Fruit fly (Drosophila melanogaster): Measurements from ENCODE around the gene CG31038.

Gene CG31038

DNA sequence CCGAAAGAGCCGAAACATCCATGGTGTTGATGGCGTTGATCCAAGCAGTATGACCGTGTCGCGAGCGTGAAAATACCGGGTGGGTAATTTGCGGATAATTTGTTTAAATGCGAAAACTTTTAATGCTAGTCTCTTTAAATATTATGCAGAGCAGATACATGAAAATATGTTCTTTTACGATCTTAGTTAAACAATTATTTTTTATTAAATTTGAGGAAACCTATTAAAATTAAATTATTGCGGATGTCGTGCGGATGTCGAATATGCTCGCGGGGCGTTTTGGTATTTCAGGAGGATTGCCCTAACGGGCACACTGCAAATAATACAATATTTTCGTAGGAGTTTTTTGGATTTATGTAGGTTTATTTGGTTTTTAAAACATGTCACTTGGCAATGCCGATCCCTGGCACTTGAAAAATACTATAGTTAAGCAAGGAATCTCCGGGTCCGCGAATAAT is 56.2 kb downstream of the CG31038 start, which contains the start of the genes Cog7, CG42557 and CG42558:
Cog7 (minus strand) TSS at position 51 of the 458 bp plus-strand sequence.
CG42557 (plus strand) TSS at position 281 of the 458 bp plus-strand sequence.
CG42558 (plus strand) TSS at position 281 of the 458 bp plus-strand sequence.
- TF ChIP-seq CG8159 (tag; optimal IDR thresholded peaks at IDR 0.05) (no peak), CG32121 (GFP tag; IDR thresholded peaks at IDR 0.05) (no peak), CG8301 (tag; optimal IDR thresholded peaks at IDR 0.05) (no peak), fd96Ca (GFP tag; IDR thresholded peaks at IDR 0.05) (no peak)

DNA sequence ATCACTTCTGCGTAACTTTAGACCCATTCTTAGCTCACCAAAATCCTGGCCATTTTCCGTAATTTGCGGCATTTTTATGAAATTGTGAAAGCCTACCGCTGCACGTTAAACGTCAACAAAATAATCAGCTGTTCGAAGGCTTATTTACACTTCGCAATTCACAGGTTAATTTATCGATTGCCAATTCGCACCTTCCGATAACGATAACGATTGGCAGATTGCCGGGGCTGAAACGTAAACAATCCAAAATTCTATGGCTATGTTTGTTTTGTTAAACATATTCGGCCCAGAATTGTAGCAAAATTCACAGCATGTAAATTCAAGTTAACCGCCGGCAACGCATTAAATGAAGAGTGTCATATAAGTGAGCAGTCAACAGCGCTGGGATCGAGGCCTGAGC is 58.9 kb downstream of the CG31038 start, which contains the start of the genes eIF2Balpha and Vps13B:
eIF2Balpha (minus strand) TSS at position 133 of the 400 bp plus-strand sequence.
Vps13B (plus strand) TSS at position 223 of the 400 bp plus-strand sequence.
- TF ChIP-seq fd96Ca (GFP tag; IDR thresholded peaks at IDR 0.05) = peak; percentile 25; the same call in 1 of the 3 replicates
- TF ChIP-seq Snoo (tag; optimal IDR thresholded peaks at IDR 0.05) = no peak
